Worm (Caenorhabditis elegans): Measurements from ENCODE around the gene fbxa-142.

fbxa-142 gene

DNA sequence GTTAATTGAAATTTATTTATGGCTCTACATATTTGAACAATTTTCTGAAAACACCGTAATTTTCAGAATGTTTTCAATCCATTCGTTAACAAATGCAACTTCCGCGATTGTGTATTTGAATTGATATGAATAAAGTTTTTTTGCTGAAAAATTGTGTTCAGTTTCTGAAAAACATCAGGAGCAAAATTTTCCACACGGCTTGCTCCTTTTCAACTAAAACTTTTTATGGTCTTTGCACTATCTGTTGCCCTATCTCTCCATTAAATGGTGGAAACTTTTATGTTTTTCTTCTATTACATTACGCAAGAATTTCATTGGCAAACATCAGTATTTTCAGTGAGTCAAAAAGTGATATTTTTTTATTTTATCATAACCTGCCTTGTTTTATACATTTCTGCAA, 17.7 kb upstream of the fbxa-142 start, which contains the start of gene F10A3.4:
Gene F10A3.4 (plus strand): TSS at position 301 of the 400 bp plus-strand sequence.
- TF ChIP-seq F13C5.2 (tag; optimal IDR thresholded peaks at IDR 0.05) (no peak), hmbx-1 (tag; optimal IDR thresholded peaks at IDR 0.05) (no peak), flt-1 (GFP tag; IDR thresholded peaks at IDR 0.05) (no peak), tra-4 (tag; optimal IDR thresholded peaks at IDR 0.05) (no peak), tbx-37 (GFP tag; conservative IDR thresholded peaks at IDR 0.05) (no peak), scrt-1 (GFP tag; IDR thresholded peaks at IDR 0.05) (no peak), hnd-1 (tag; optimal IDR thresholded peaks at IDR 0.05) (no peak), sea-1 (GFP tag; conservative IDR thresholded peaks at IDR 0.05) (no peak), tbx-11 (GFP tag; IDR thresholded peaks at IDR 0.05) (no peak), ceh-13 (GFP tag; optimal IDR thresholded peaks at IDR 0.05) (no peak), B0310.2 (tag; optimal IDR thresholded peaks at IDR 0.05) (no peak), pes-1 (GFP tag; IDR thresholded peaks at IDR 0.05) (no peak), ama-1 (optimal IDR thresholded peaks at IDR 0.05) (no peak), ets-7 (tag; optimal IDR thresholded peaks at IDR 0.05) (no peak), hmg-4 (GFP tag; optimal IDR thresholded peaks at IDR 0.05) (no peak), aly-1 (tag; optimal IDR thresholded peaks at IDR 0.05) (no peak), ceh-36 (tag; optimal IDR thresholded peaks at IDR 0.05) (no peak)

- TF ChIP-seq B0310.2 (tag; optimal IDR thresholded peaks at IDR 0.05) (no peak), tbx-11 (GFP tag; IDR thresholded peaks at IDR 0.05) (no peak), aly-1 (tag; optimal IDR thresholded peaks at IDR 0.05) (no peak), tbx-37 (GFP tag; conservative IDR thresholded peaks at IDR 0.05) (no peak), F13C5.2 (tag; optimal IDR thresholded peaks at IDR 0.05) (no peak), hnd-1 (tag; optimal IDR thresholded peaks at IDR 0.05) (no peak), hmbx-1 (tag; optimal IDR thresholded peaks at IDR 0.05) (no peak), tra-4 (tag; optimal IDR thresholded peaks at IDR 0.05) (no peak), ets-7 (tag; optimal IDR thresholded peaks at IDR 0.05) (no peak), scrt-1 (GFP tag; IDR thresholded peaks at IDR 0.05) (no peak), hmg-4 (GFP tag; optimal IDR thresholded peaks at IDR 0.05) (no peak), ceh-13 (GFP tag; optimal IDR thresholded peaks at IDR 0.05) (no peak), ama-1 (optimal IDR thresholded peaks at IDR 0.05) (no peak), ceh-36 (tag; optimal IDR thresholded peaks at IDR 0.05) (no peak), flt-1 (GFP tag; IDR thresholded peaks at IDR 0.05) (no peak), pes-1 (GFP tag; IDR thresholded peaks at IDR 0.05) (no peak)
Measured at ce11 chrV:16145009-16145408, 13.9 kb upstream of the fbxa-142 start.

ce11 chrV:16143066-16143581, 12.0 kb upstream of the fbxa-142 start, which contains the start of gene fbxa-88:
Gene fbxa-88 (minus strand): TSS chrV:16143116.
- TF ChIP-seq ets-7 (tag; optimal IDR thresholded peaks at IDR 0.05) = no peak
- TF ChIP-seq aly-1 (tag; optimal IDR thresholded peaks at IDR 0.05) = no peak
- TF ChIP-seq flt-1 (GFP tag; IDR thresholded peaks at IDR 0.05) = no peak
- no peak for TF ChIP-seq scrt-1 (GFP tag; IDR thresholded peaks at IDR 0.05)
- no peak for TF ChIP-seq ceh-13 (GFP tag; optimal IDR thresholded peaks at IDR 0.05)
- TF ChIP-seq ama-1 (optimal IDR thresholded peaks at IDR 0.05) = no peak
- no peak for TF ChIP-seq hmg-4 (GFP tag; optimal IDR thresholded peaks at IDR 0.05)
- no peak for TF ChIP-seq sea-1 (GFP tag; conservative IDR thresholded peaks at IDR 0.05)
- TF ChIP-seq pes-1 (GFP tag; IDR thresholded peaks at IDR 0.05) = no peak
- TF ChIP-seq hnd-1 (tag; optimal IDR thresholded peaks at IDR 0.05) = no peak
- TF ChIP-seq B0310.2 (tag; optimal IDR thresholded peaks at IDR 0.05) = no peak
- TF ChIP-seq F13C5.2 (tag; optimal IDR thresholded peaks at IDR 0.05) = no peak
- TF ChIP-seq tra-4 (tag; optimal IDR thresholded peaks at IDR 0.05) = no peak
- no peak for TF ChIP-seq ceh-36 (tag; optimal IDR thresholded peaks at IDR 0.05)
- TF ChIP-seq tbx-11 (GFP tag; IDR thresholded peaks at IDR 0.05) = no peak
- no peak for TF ChIP-seq tbx-37 (GFP tag; conservative IDR thresholded peaks at IDR 0.05)
- TF ChIP-seq hmbx-1 (tag; optimal IDR thresholded peaks at IDR 0.05) = no peak

DNA sequence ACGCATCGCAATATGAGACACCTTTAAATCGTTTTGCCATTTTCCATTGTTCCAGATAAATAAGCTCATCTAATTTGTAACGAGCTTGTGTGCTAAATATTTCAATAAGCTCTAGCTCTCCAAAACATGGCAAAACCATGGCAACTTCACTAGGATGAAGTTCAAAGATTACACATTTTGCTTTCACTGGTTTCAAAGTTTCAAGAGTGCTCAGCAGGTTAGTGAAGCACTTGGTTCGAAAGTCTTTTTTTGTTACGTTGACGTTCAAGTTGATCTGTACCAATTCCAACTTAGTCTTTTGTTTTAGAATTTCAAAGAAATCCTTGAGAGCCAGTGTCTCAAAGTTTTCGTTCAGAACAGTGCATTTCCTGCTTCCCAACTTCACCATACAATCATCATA, 11.2 kb upstream of the fbxa-142 start, which contains the start of gene fbxa-18:
Gene fbxa-18 (plus strand): TSS at position 301 of the 400 bp plus-strand sequence.
- TF ChIP-seq ceh-36 (tag; optimal IDR thresholded peaks at IDR 0.05) (no peak), tbx-11 (GFP tag; IDR thresholded peaks at IDR 0.05) (no peak), pes-1 (GFP tag; IDR thresholded peaks at IDR 0.05) (no peak), aly-1 (tag; optimal IDR thresholded peaks at IDR 0.05) (no peak), hnd-1 (tag; optimal IDR thresholded peaks at IDR 0.05) (no peak), ama-1 (optimal IDR thresholded peaks at IDR 0.05) (no peak), F13C5.2 (tag; optimal IDR thresholded peaks at IDR 0.05) (no peak), hmbx-1 (tag; optimal IDR thresholded peaks at IDR 0.05) (no peak), tra-4 (tag; optimal IDR thresholded peaks at IDR 0.05) (no peak), ets-7 (tag; optimal IDR thresholded peaks at IDR 0.05) (no peak), scrt-1 (GFP tag; IDR thresholded peaks at IDR 0.05) (no peak), B0310.2 (tag; optimal IDR thresholded peaks at IDR 0.05) (no peak), tbx-37 (GFP tag; conservative IDR thresholded peaks at IDR 0.05) (no peak), ceh-13 (GFP tag; optimal IDR thresholded peaks at IDR 0.05) (no peak), sea-1 (GFP tag; conservative IDR thresholded peaks at IDR 0.05) (no peak), hmg-4 (GFP tag; optimal IDR thresholded peaks at IDR 0.05) (no peak), flt-1 (GFP tag; IDR thresholded peaks at IDR 0.05) (no peak)

- TF ChIP-seq ceh-13 (GFP tag; optimal IDR thresholded peaks at IDR 0.05) (no peak), ceh-36 (tag; optimal IDR thresholded peaks at IDR 0.05) (no peak), tbx-37 (GFP tag; conservative IDR thresholded peaks at IDR 0.05) (no peak), flt-1 (GFP tag; IDR thresholded peaks at IDR 0.05) (no peak), sea-1 (GFP tag; conservative IDR thresholded peaks at IDR 0.05) (no peak), ets-7 (tag; optimal IDR thresholded peaks at IDR 0.05) (no peak), pes-1 (GFP tag; IDR thresholded peaks at IDR 0.05) (no peak), F13C5.2 (tag; optimal IDR thresholded peaks at IDR 0.05) (no peak), scrt-1 (GFP tag; IDR thresholded peaks at IDR 0.05) (no peak), hmg-4 (GFP tag; optimal IDR thresholded peaks at IDR 0.05) (no peak), tra-4 (tag; optimal IDR thresholded peaks at IDR 0.05) (no peak), hnd-1 (tag; optimal IDR thresholded peaks at IDR 0.05) (no peak), aly-1 (tag; optimal IDR thresholded peaks at IDR 0.05) (no peak), hmbx-1 (tag; optimal IDR thresholded peaks at IDR 0.05) (no peak), tbx-11 (GFP tag; IDR thresholded peaks at IDR 0.05) (no peak), B0310.2 (tag; optimal IDR thresholded peaks at IDR 0.05) (no peak), ama-1 (optimal IDR thresholded peaks at IDR 0.05) (no peak)
Measured at ce11 chrV:16141071-16141470, 9.9 kb upstream of the fbxa-142 start, which contains the start of gene clc-32. Gene clc-32 (minus strand): TSS chrV:16141171.

DNA sequence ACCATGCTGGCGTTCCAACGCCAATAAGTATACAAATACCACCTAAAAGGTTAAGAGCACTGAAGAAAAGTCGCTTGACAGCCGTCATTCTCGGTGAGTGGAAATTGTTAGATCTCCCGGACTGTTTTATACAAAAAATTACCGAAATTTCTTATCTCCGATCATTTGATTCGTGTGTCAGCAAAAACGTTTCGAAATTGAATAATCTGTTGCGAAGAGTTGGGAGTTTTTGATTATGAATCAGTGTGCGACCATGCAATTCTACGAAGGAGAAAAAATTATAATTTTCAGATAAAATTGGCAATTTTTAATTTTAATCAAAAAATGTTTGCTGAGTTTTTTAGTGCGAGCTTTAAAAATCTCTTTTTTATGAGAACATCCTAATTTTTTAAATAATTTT, 8.4 kb upstream of the fbxa-142 start, which contains the start of gene clc-11:
Gene clc-11 (minus strand): TSS at position 101 of the 400 bp plus-strand sequence.
- TF ChIP-seq aly-1 (tag; optimal IDR thresholded peaks at IDR 0.05) (no peak), sea-1 (GFP tag; conservative IDR thresholded peaks at IDR 0.05) (no peak), B0310.2 (tag; optimal IDR thresholded peaks at IDR 0.05) (no peak), scrt-1 (GFP tag; IDR thresholded peaks at IDR 0.05) (no peak), tbx-37 (GFP tag; conservative IDR thresholded peaks at IDR 0.05) (no peak), flt-1 (GFP tag; IDR thresholded peaks at IDR 0.05) (no peak), F13C5.2 (tag; optimal IDR thresholded peaks at IDR 0.05) (no peak), ama-1 (optimal IDR thresholded peaks at IDR 0.05) (no peak), tra-4 (tag; optimal IDR thresholded peaks at IDR 0.05) (no peak), ceh-13 (GFP tag; optimal IDR thresholded peaks at IDR 0.05) (no peak), hnd-1 (tag; optimal IDR thresholded peaks at IDR 0.05) (no peak), hmg-4 (GFP tag; optimal IDR thresholded peaks at IDR 0.05) (no peak), hmbx-1 (tag; optimal IDR thresholded peaks at IDR 0.05) (no peak), ets-7 (tag; optimal IDR thresholded peaks at IDR 0.05) (no peak)

Data from whole organism, early embryonic.